Fruit fly (Drosophila melanogaster): ENCODE results near the gene CG12539.

dm6 chrX:14882536-14883118 lies 38.1 kb upstream of the CG12539 start, which contains the start of the genes CG45064 and CG45065:
- TF ChIP-seq Eip78C (GFP tag) = peak; percentile 97
- TF ChIP-seq CG32006 (GFP tag; optimal IDR thresholded peaks at IDR 0.05) = peak; percentile 94
- peak; percentile 84 for TF ChIP-seq achi (GFP tag; optimal IDR thresholded peaks at IDR 0.05)
- TF ChIP-seq CG34406 (GFP tag; optimal IDR thresholded peaks at IDR 0.05) = peak; percentile 90
- peak; percentile 66 for TF ChIP-seq CG10669 (GFP tag; optimal IDR thresholded peaks at IDR 0.05)
- peak; percentile 91 for TF ChIP-seq Lpt (GFP tag; optimal IDR thresholded peaks at IDR 0.05)
- peak; percentile 88 for TF ChIP-seq Sox102F (GFP tag; optimal IDR thresholded peaks at IDR 0.05)

All from whole organism, prepupa.